Worm (Caenorhabditis elegans): ENCODE measurements around the gene C06A6.2.

The C06A6.2 gene

ce11 chrIV:7870451-7870850 lies 24.0 kb downstream of the C06A6.2 start, which contains the start of gene T06C10.3:
T06C10.3 (plus strand) TSS chrIV:7870751.
- TF ChIP-seq elt-4 (tag; optimal IDR thresholded peaks at IDR 0.05) = no peak
- TF ChIP-seq ceh-18 (tag; optimal IDR thresholded peaks at IDR 0.05) = no peak
- TF ChIP-seq sox-4 (tag; optimal IDR thresholded peaks at IDR 0.05) = no peak
- TF ChIP-seq pag-3 (tag; optimal IDR thresholded peaks at IDR 0.05; ENCODE audit: borderline replicate concordance) = no peak
- TF ChIP-seq Y22D7AL.16 (tag; optimal IDR thresholded peaks at IDR 0.05) = no peak
- no peak for TF ChIP-seq tbx-2 (tag; optimal IDR thresholded peaks at IDR 0.05)
- TF ChIP-seq pha-4 (tag; optimal IDR thresholded peaks at IDR 0.05) = no peak
- no peak for TF ChIP-seq tbx-7 (tag; optimal IDR thresholded peaks at IDR 0.05)
- TF ChIP-seq K09A11.1 (tag; optimal IDR thresholded peaks at IDR 0.05; ENCODE audit: insufficient read depth) = no peak
- TF ChIP-seq K02D7.2 (tag; optimal IDR thresholded peaks at IDR 0.05) = no peak
- no peak for TF ChIP-seq ceh-6 (GFP tag; optimal IDR thresholded peaks at IDR 0.05)
- no peak for TF ChIP-seq rnt-1 (tag; optimal IDR thresholded peaks at IDR 0.05)
- no peak for TF ChIP-seq fkh-6 (tag; optimal IDR thresholded peaks at IDR 0.05)
- TF ChIP-seq ceh-22 (tag; optimal IDR thresholded peaks at IDR 0.05) = no peak
- TF ChIP-seq hlh-8 (tag; optimal IDR thresholded peaks at IDR 0.05) = no peak
- TF ChIP-seq unc-86 (tag; optimal IDR thresholded peaks at IDR 0.05) = no peak
- TF ChIP-seq ceh-9 (tag; optimal IDR thresholded peaks at IDR 0.05) = no peak
- TF ChIP-seq madf-2 (tag; optimal IDR thresholded peaks at IDR 0.05) = no peak

ce11 chrIV:7877255-7877654 lies 30.8 kb downstream of the C06A6.2 start:
- TF ChIP-seq pag-3 (tag; optimal IDR thresholded peaks at IDR 0.05; ENCODE audit: borderline replicate concordance) (no peak), eyg-1 (tag; optimal IDR thresholded peaks at IDR 0.05) (no peak), unc-3 (GFP tag; conservative IDR thresholded peaks at IDR 0.05) (no peak), unc-3 (tag; optimal IDR thresholded peaks at IDR 0.05) (no peak), tbx-7 (tag; optimal IDR thresholded peaks at IDR 0.05) (no peak), ceh-30 (tag; optimal IDR thresholded peaks at IDR 0.05) (no peak), hlh-13 (GFP tag; optimal IDR thresholded peaks at IDR 0.05) (no peak)

- TF ChIP-seq sdc-2 (tag; optimal IDR thresholded peaks at IDR 0.05) (no peak), ceh-18 (tag; optimal IDR thresholded peaks at IDR 0.05) (no peak), ceh-30 (tag; optimal IDR thresholded peaks at IDR 0.05) (no peak), unc-42 (tag; optimal IDR thresholded peaks at IDR 0.05) (no peak), fax-1 (tag; optimal IDR thresholded peaks at IDR 0.05) (no peak), pax-1 (tag; optimal IDR thresholded peaks at IDR 0.05) (no peak), pros-1 (tag; optimal IDR thresholded peaks at IDR 0.05) (no peak), pha-2 (tag; optimal IDR thresholded peaks at IDR 0.05) (no peak), odd-2 (tag; optimal IDR thresholded peaks at IDR 0.05) (no peak), ama-1 (optimal IDR thresholded peaks at IDR 0.05) (no peak), F13H6.1 (tag; optimal IDR thresholded peaks at IDR 0.05) (no peak), dve-1 (tag; optimal IDR thresholded peaks at IDR 0.05) (no peak), rnt-1 (tag; optimal IDR thresholded peaks at IDR 0.05) (no peak)
These were observed 31.4 kb downstream of the C06A6.2 start, which contains the start of gene kin-26 for ce11 chrIV:7877781-7878180. kin-26 (minus strand) TSS chrIV:7877881.

ce11 chrIV:7879017-7879416 lies 32.6 kb downstream of the C06A6.2 start, which contains the start of gene srt-73:
srt-73 (plus strand) TSS chrIV:7879317.
- TF ChIP-seq hlh-30 (tag; optimal IDR thresholded peaks at IDR 0.05; ENCODE audit: insufficient read depth) = no peak
- no peak for TF ChIP-seq ref-2 (tag; optimal IDR thresholded peaks at IDR 0.05)
- no peak for TF ChIP-seq ceh-6 (GFP tag; optimal IDR thresholded peaks at IDR 0.05)
- no peak for TF ChIP-seq ceh-30 (tag; optimal IDR thresholded peaks at IDR 0.05)
- TF ChIP-seq ceh-45 (GFP tag; IDR thresholded peaks at IDR 0.05) = no peak
- TF ChIP-seq ceh-2 (tag; optimal IDR thresholded peaks at IDR 0.05) = no peak
- no peak for TF ChIP-seq ceh-34 (tag; optimal IDR thresholded peaks at IDR 0.05)
- TF ChIP-seq ceh-14 (tag; optimal IDR thresholded peaks at IDR 0.05) = no peak
- TF ChIP-seq unc-42 (tag; optimal IDR thresholded peaks at IDR 0.05) = no peak
- no peak for TF ChIP-seq elt-2 (tag; optimal IDR thresholded peaks at IDR 0.05)
- TF ChIP-seq C08G9.2 (tag; optimal IDR thresholded peaks at IDR 0.05) = no peak
- no peak for TF ChIP-seq ttx-3 (tag; optimal IDR thresholded peaks at IDR 0.05)
- no peak for TF ChIP-seq ceh-22 (tag; optimal IDR thresholded peaks at IDR 0.05)
- TF ChIP-seq C38D4.7 (GFP tag; optimal IDR thresholded peaks at IDR 0.05) = no peak
- no peak for TF ChIP-seq ceh-18 (tag; optimal IDR thresholded peaks at IDR 0.05)
- TF ChIP-seq hlh-6 (tag; optimal IDR thresholded peaks at IDR 0.05) = no peak

Measured in whole organism, late embryonic.